Worm (Caenorhabditis elegans): ENCODE measurements around the gene ceh-38.

ceh-38 gene

ce11 chrII:6940726-6941230 is 10.5 kb upstream of the ceh-38 start:
- TF ChIP-seq hmbx-1 (tag; optimal IDR thresholded peaks at IDR 0.05): no peak
- TF ChIP-seq hnd-1 (tag; optimal IDR thresholded peaks at IDR 0.05): no peak
- no peak for TF ChIP-seq B0310.2 (tag; optimal IDR thresholded peaks at IDR 0.05)
- TF ChIP-seq ama-1 (optimal IDR thresholded peaks at IDR 0.05): no peak
- no peak for TF ChIP-seq flt-1 (GFP tag; IDR thresholded peaks at IDR 0.05)
- no peak for TF ChIP-seq pes-1 (GFP tag; IDR thresholded peaks at IDR 0.05)
- TF ChIP-seq aly-1 (tag; optimal IDR thresholded peaks at IDR 0.05): no peak
- no peak for TF ChIP-seq ceh-13 (GFP tag; optimal IDR thresholded peaks at IDR 0.05)
- no peak for TF ChIP-seq tra-4 (tag; optimal IDR thresholded peaks at IDR 0.05)
- no peak for TF ChIP-seq tbx-37 (GFP tag; conservative IDR thresholded peaks at IDR 0.05)
- no peak for TF ChIP-seq ceh-36 (tag; optimal IDR thresholded peaks at IDR 0.05)
- no peak for TF ChIP-seq hmg-4 (GFP tag; optimal IDR thresholded peaks at IDR 0.05)
- no peak for TF ChIP-seq tbx-11 (GFP tag; IDR thresholded peaks at IDR 0.05)
- no peak for TF ChIP-seq F13C5.2 (tag; optimal IDR thresholded peaks at IDR 0.05)
- TF ChIP-seq scrt-1 (GFP tag; IDR thresholded peaks at IDR 0.05): no peak
- no peak for TF ChIP-seq sea-1 (GFP tag; conservative IDR thresholded peaks at IDR 0.05)
- no peak for TF ChIP-seq ets-7 (tag; optimal IDR thresholded peaks at IDR 0.05)

DNA sequence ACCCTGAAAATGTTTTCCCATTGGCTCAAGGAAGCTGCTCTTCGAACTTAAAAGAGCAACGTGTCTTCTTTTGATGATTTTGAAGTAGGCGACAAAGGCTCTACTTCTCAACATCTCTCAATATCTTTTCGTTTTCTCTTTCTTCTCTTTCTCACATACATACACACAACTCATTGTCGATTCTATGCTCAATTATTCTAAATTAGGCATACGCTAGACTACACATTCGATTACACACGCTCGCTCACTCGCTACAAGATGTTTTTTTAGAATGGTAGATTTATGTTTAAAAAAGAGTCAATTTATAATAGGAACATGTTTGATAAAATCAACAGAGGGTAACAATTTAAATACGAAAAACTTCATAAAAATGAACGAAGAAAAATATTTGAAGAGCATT is 9.8 kb upstream of the ceh-38 start:
- no peak for TF ChIP-seq pes-1 (GFP tag; IDR thresholded peaks at IDR 0.05)

ce11 chrII:6943299-6944051 is 7.9 kb upstream of the ceh-38 start:
- TF ChIP-seq sea-1 (GFP tag; conservative IDR thresholded peaks at IDR 0.05) (no peak), F13C5.2 (tag; optimal IDR thresholded peaks at IDR 0.05) (peak; percentile 76), aly-1 (tag; optimal IDR thresholded peaks at IDR 0.05) (peak; percentile 41), ceh-36 (tag; optimal IDR thresholded peaks at IDR 0.05) (peak; percentile 43), ets-7 (tag; optimal IDR thresholded peaks at IDR 0.05) (no peak), hmg-4 (GFP tag; optimal IDR thresholded peaks at IDR 0.05) (peak; percentile 84), scrt-1 (GFP tag; IDR thresholded peaks at IDR 0.05) (no peak), tbx-37 (GFP tag; conservative IDR thresholded peaks at IDR 0.05) (no peak)

DNA sequence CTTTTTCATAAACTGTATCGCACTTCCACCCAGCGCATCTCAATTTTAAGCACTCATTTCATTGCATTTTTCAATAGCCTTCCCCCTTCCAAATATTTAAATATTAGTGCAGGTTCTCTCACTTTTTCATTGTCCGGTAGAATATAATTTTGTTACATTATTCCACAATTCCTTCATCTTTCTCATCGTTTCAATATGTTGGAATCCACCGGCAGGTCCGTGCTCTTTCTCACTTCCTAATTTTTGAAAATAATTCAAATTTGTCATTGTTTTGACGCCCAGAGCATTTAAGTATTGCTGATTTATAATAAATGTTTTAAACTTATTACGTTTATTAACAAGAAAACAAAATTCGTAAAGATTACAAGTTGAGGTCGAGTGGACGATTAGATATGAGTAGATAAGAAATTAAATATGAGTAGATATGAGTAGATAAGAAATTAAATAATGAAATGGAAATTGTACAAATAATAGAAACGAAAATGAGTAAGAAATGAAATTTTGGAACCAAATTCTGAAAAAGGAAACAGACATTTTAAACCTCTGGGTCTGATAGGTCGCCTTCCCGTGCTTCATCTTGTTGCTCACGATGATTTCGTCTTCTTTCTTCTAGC is 3.9 kb downstream of the ceh-38 start:
- TF ChIP-seq ceh-36 (tag; optimal IDR thresholded peaks at IDR 0.05) (no peak), scrt-1 (GFP tag; IDR thresholded peaks at IDR 0.05) (no peak), flt-1 (GFP tag; IDR thresholded peaks at IDR 0.05) (no peak), ets-7 (tag; optimal IDR thresholded peaks at IDR 0.05) (no peak), B0310.2 (tag; optimal IDR thresholded peaks at IDR 0.05) (no peak), tbx-37 (GFP tag; conservative IDR thresholded peaks at IDR 0.05) (no peak), aly-1 (tag; optimal IDR thresholded peaks at IDR 0.05) (no peak), ceh-13 (GFP tag; optimal IDR thresholded peaks at IDR 0.05) (no peak), tbx-11 (GFP tag; IDR thresholded peaks at IDR 0.05) (no peak), hnd-1 (tag; optimal IDR thresholded peaks at IDR 0.05) (no peak), hmg-4 (GFP tag; optimal IDR thresholded peaks at IDR 0.05) (no peak), F13C5.2 (tag; optimal IDR thresholded peaks at IDR 0.05) (no peak), hmbx-1 (tag; optimal IDR thresholded peaks at IDR 0.05) (no peak)

- TF ChIP-seq hmbx-1 (tag; optimal IDR thresholded peaks at IDR 0.05): no peak
- no peak for TF ChIP-seq ceh-13 (GFP tag; optimal IDR thresholded peaks at IDR 0.05)
- TF ChIP-seq tbx-37 (GFP tag; conservative IDR thresholded peaks at IDR 0.05): no peak
- TF ChIP-seq aly-1 (tag; optimal IDR thresholded peaks at IDR 0.05): no peak
- TF ChIP-seq tbx-11 (GFP tag; IDR thresholded peaks at IDR 0.05): no peak
- no peak for TF ChIP-seq sea-1 (GFP tag; conservative IDR thresholded peaks at IDR 0.05)
- no peak for TF ChIP-seq pes-1 (GFP tag; IDR thresholded peaks at IDR 0.05)
- no peak for TF ChIP-seq ceh-36 (tag; optimal IDR thresholded peaks at IDR 0.05)
- TF ChIP-seq ets-7 (tag; optimal IDR thresholded peaks at IDR 0.05): no peak
- no peak for TF ChIP-seq flt-1 (GFP tag; IDR thresholded peaks at IDR 0.05)
- no peak for TF ChIP-seq scrt-1 (GFP tag; IDR thresholded peaks at IDR 0.05)
- no peak for TF ChIP-seq hnd-1 (tag; optimal IDR thresholded peaks at IDR 0.05)
- no peak for TF ChIP-seq hmg-4 (GFP tag; optimal IDR thresholded peaks at IDR 0.05)
- TF ChIP-seq tra-4 (tag; optimal IDR thresholded peaks at IDR 0.05): no peak
- no peak for TF ChIP-seq ama-1 (optimal IDR thresholded peaks at IDR 0.05)
- TF ChIP-seq F13C5.2 (tag; optimal IDR thresholded peaks at IDR 0.05): no peak
- TF ChIP-seq B0310.2 (tag; optimal IDR thresholded peaks at IDR 0.05): no peak
These were observed 6.8 kb downstream of the ceh-38 start for ce11 chrII:6958136-6958535.

ce11 chrII:6965573-6965972 is 14.2 kb downstream of the ceh-38 start, which contains the start of gene tra-2:
tra-2 (minus strand) TSS chrII:6965673.
- TF ChIP-seq pes-1 (GFP tag; IDR thresholded peaks at IDR 0.05): no peak
- no peak for TF ChIP-seq tra-4 (tag; optimal IDR thresholded peaks at IDR 0.05)
- TF ChIP-seq tbx-11 (GFP tag; IDR thresholded peaks at IDR 0.05): no peak
- TF ChIP-seq aly-1 (tag; optimal IDR thresholded peaks at IDR 0.05): no peak
- no peak for TF ChIP-seq ama-1 (optimal IDR thresholded peaks at IDR 0.05)
- no peak for TF ChIP-seq F13C5.2 (tag; optimal IDR thresholded peaks at IDR 0.05)
- no peak for TF ChIP-seq scrt-1 (GFP tag; IDR thresholded peaks at IDR 0.05)

DNA sequence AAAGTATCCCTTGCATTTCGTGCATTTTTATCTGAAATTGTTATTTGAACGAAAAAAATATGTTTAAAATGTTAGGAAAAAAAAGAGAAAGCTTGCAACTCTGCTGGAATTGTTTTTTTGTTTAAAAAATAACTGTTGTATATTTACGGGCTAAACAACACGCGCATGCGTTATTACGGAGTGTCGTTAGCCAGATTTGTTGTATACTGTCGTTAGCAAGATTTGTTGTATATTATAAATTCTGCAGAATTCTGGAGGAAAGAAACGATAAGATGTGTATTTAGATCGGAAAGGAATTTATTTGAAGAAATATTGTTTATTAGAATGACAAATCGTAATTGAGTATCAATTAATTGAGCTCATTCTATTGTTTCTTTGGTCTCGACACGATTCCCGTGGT is 16.3 kb downstream of the ceh-38 start, which contains the start of gene eif-2Bgamma:
Gene eif-2Bgamma, minus strand, starts transcription at position 31 of the 400 bp plus-strand sequence.
- no peak for TF ChIP-seq scrt-1 (GFP tag; IDR thresholded peaks at IDR 0.05)
- no peak for TF ChIP-seq tra-4 (tag; optimal IDR thresholded peaks at IDR 0.05)
- no peak for TF ChIP-seq hmbx-1 (tag; optimal IDR thresholded peaks at IDR 0.05)
